Worm (Caenorhabditis elegans): ENCODE results near the gene C05D11.13.

Gene C05D11.13

ce11 chrIII:6453665-6454064 lies 9.3 kb upstream of the C05D11.13 start (continued):
- TF ChIP-seq unc-86 (tag; optimal IDR thresholded peaks at IDR 0.05): peak; percentile 31
- TF ChIP-seq ceh-19 (GFP tag; optimal IDR thresholded peaks at IDR 0.05): peak; percentile 77
- no peak for TF ChIP-seq ceh-9 (tag; optimal IDR thresholded peaks at IDR 0.05)
- peak; percentile 26 for TF ChIP-seq lim-6 (tag; optimal IDR thresholded peaks at IDR 0.05)
- TF ChIP-seq F13H6.1 (tag; optimal IDR thresholded peaks at IDR 0.05): peak; percentile 54
- peak; percentile 37 for TF ChIP-seq ceh-30 (tag; optimal IDR thresholded peaks at IDR 0.05)
- peak; percentile 87 for TF ChIP-seq ceh-34 (tag; optimal IDR thresholded peaks at IDR 0.05)
- peak; percentile 37 for TF ChIP-seq T23F11.4 (GFP tag; optimal IDR thresholded peaks at IDR 0.05)
- no peak for TF ChIP-seq eyg-1 (tag; optimal IDR thresholded peaks at IDR 0.05)
- peak; percentile 32 for TF ChIP-seq ref-2 (tag; optimal IDR thresholded peaks at IDR 0.05)
- peak; percentile 45 for TF ChIP-seq ceh-2 (tag; optimal IDR thresholded peaks at IDR 0.05)
- peak; percentile 32 for TF ChIP-seq pqm-1 (tag; optimal IDR thresholded peaks at IDR 0.05)
- TF ChIP-seq npax-4 (tag; optimal IDR thresholded peaks at IDR 0.05): no peak
- TF ChIP-seq pha-2 (tag; optimal IDR thresholded peaks at IDR 0.05): peak; percentile 17
- no peak for TF ChIP-seq dmd-4 (tag; optimal IDR thresholded peaks at IDR 0.05; ENCODE audit: borderline replicate concordance)
- no peak for TF ChIP-seq ama-1 (optimal IDR thresholded peaks at IDR 0.05)
- peak; percentile 55 for TF ChIP-seq sdc-2 (tag; optimal IDR thresholded peaks at IDR 0.05)
- TF ChIP-seq pat-9 (tag; optimal IDR thresholded peaks at IDR 0.05): peak; percentile 62
- peak; percentile 60 for TF ChIP-seq sox-4 (tag; optimal IDR thresholded peaks at IDR 0.05)
- TF ChIP-seq fkh-10 (GFP tag; optimal IDR thresholded peaks at IDR 0.05): no peak

ce11 chrIII:6452683-6453082 lies 8.3 kb upstream of the C05D11.13 start:
- TF ChIP-seq elt-4 (tag; optimal IDR thresholded peaks at IDR 0.05): no peak
- TF ChIP-seq zip-5 (tag; optimal IDR thresholded peaks at IDR 0.05): no peak
- peak; percentile 81 for TF ChIP-seq hlh-30 (tag; optimal IDR thresholded peaks at IDR 0.05; ENCODE audit: insufficient read depth)
- no peak for TF ChIP-seq ceh-9 (tag; optimal IDR thresholded peaks at IDR 0.05)

- TF ChIP-seq ceh-18 (tag; optimal IDR thresholded peaks at IDR 0.05): no peak
- no peak for TF ChIP-seq elt-4 (tag; optimal IDR thresholded peaks at IDR 0.05)
- no peak for TF ChIP-seq ceh-24 (tag; optimal IDR thresholded peaks at IDR 0.05)
- no peak for TF ChIP-seq hlh-13 (GFP tag; optimal IDR thresholded peaks at IDR 0.05)
- no peak for TF ChIP-seq che-1 (tag; optimal IDR thresholded peaks at IDR 0.05)
- no peak for TF ChIP-seq ceh-9 (tag; optimal IDR thresholded peaks at IDR 0.05)
- TF ChIP-seq fax-1 (tag; optimal IDR thresholded peaks at IDR 0.05): no peak
- TF ChIP-seq pqm-1 (tag; optimal IDR thresholded peaks at IDR 0.05): no peak
- TF ChIP-seq pax-1 (tag; optimal IDR thresholded peaks at IDR 0.05): no peak
- no peak for TF ChIP-seq elt-2 (tag; optimal IDR thresholded peaks at IDR 0.05)
- no peak for TF ChIP-seq pat-9 (tag; optimal IDR thresholded peaks at IDR 0.05)
- no peak for TF ChIP-seq unc-55 (GFP tag; optimal IDR thresholded peaks at IDR 0.05)
- TF ChIP-seq ets-4 (tag; optimal IDR thresholded peaks at IDR 0.05): no peak
Observed at ce11 chrIII:6452278-6452677, 7.9 kb upstream of the C05D11.13 start, which contains the start of gene set-1. TSS of gene set-1 (minus strand) at chrIII:6452378.

ce11 chrIII:6450596-6450995 lies 6.2 kb upstream of the C05D11.13 start, which contains the start of gene T26A5.6:
TSS of gene T26A5.6 (minus strand) at chrIII:6450696.
- TF ChIP-seq C38D4.7 (GFP tag; optimal IDR thresholded peaks at IDR 0.05) (no peak), pros-1 (tag; optimal IDR thresholded peaks at IDR 0.05) (no peak), hlh-13 (GFP tag; optimal IDR thresholded peaks at IDR 0.05) (no peak), zip-5 (tag; optimal IDR thresholded peaks at IDR 0.05) (no peak), ceh-2 (tag; optimal IDR thresholded peaks at IDR 0.05) (no peak), ceh-6 (GFP tag; optimal IDR thresholded peaks at IDR 0.05) (no peak), ceh-30 (tag; optimal IDR thresholded peaks at IDR 0.05) (no peak), eyg-1 (tag; optimal IDR thresholded peaks at IDR 0.05) (no peak), dve-1 (tag; optimal IDR thresholded peaks at IDR 0.05) (no peak), F13H6.1 (tag; optimal IDR thresholded peaks at IDR 0.05) (no peak), fkh-10 (GFP tag; optimal IDR thresholded peaks at IDR 0.05) (no peak), ttx-3 (tag; optimal IDR thresholded peaks at IDR 0.05) (no peak), hlh-15 (tag; optimal IDR thresholded peaks at IDR 0.05) (no peak), fkh-6 (tag; optimal IDR thresholded peaks at IDR 0.05) (no peak), ceh-19 (GFP tag; optimal IDR thresholded peaks at IDR 0.05) (no peak), hlh-8 (tag; optimal IDR thresholded peaks at IDR 0.05) (no peak), madf-2 (tag; optimal IDR thresholded peaks at IDR 0.05) (no peak)

All from whole organism, late embryonic.